Worm (Caenorhabditis elegans) whole organism, L4 larva: ENCODE measurements around the gene srh-293.

Experiments used
- Y75B8A.6 ChIP-seq: fragments of 200-800 bp; sonication (Bioruptor generic); IDR thresholded peaks from 2 replicates; pipeline ENCODE4 v1.3.6; 2022; ENCODE audit warnings: missing genetic modification reagents, missing genetic modification characterization, missing compliant biosample characterization
- daf-19 ChIP-seq: fragments of 200-800 bp; sonication (Bioruptor generic); conservative IDR thresholded peaks from 2 replicates; pipeline ENCODE4 v1.3.6; 2022; ENCODE audit warnings: missing genetic modification characterization, missing compliant biosample characterization
- hlh-30 ChIP-seq: sonication (generic microtip); optimal IDR thresholded peaks from 2 replicates; lab custom pipeline; 2017; ENCODE audit warnings: antibody characterized with exemption, mild to moderate bottlenecking, missing genetic modification characterization, missing compliant biosample characterization; ENCODE audit not compliant: insufficient read depth
- lin-13 ChIP-seq: fragments of 150-350 bp; optimal IDR thresholded peaks from 2 replicates; lab custom pipeline; 2014; ENCODE audit warnings: missing biosample characterization, missing genetic modification reagents, missing genetic modification characterization
- lsy-2 ChIP-seq, 2 experiments: fragments of 150-350 bp in 1 of 2; sonication (generic microtip) in 1 of 2; optimal IDR thresholded peaks; 2 replicates each; lab custom pipeline; 2014 to 2017; ENCODE audit warnings: missing biosample characterization in 2 of 2, missing genetic modification characterization in 2 of 2
- mdt-29 ChIP-seq: fragments of 200-800 bp; sonication (Bioruptor generic); IDR thresholded peaks from 2 replicates; pipeline ENCODE4 v1.3.6; 2022; ENCODE audit warnings: missing genetic modification reagents, missing genetic modification characterization, missing compliant biosample characterization
- nhr-10 ChIP-seq: fragments of 150-350 bp; optimal IDR thresholded peaks from 2 replicates; lab custom pipeline; 2014; ENCODE audit warnings: missing biosample characterization, missing genetic modification characterization
- nhr-28 ChIP-seq: fragments of 150-350 bp; optimal IDR thresholded peaks from 2 replicates; lab custom pipeline; 2014; ENCODE audit warnings: missing biosample characterization, missing genetic modification characterization
- snpc-4 ChIP-seq: fragments of 150-350 bp; optimal IDR thresholded peaks from 2 replicates; lab custom pipeline; 2014; ENCODE audit warnings: missing biosample characterization, missing genetic modification characterization
- tag-97 ChIP-seq: fragments of 200-800 bp; sonication (Bioruptor generic); IDR thresholded peaks from 2 replicates; pipeline ENCODE4 v1.3.6; 2022; ENCODE audit warnings: missing genetic modification characterization, missing compliant biosample characterization
- zag-1 ChIP-seq: fragments of 150-350 bp; optimal IDR thresholded peaks from 2 replicates; lab custom pipeline; 2014; ENCODE audit warnings: missing biosample characterization, missing genetic modification characterization
- ztf-11 ChIP-seq: fragments of 150-350 bp; optimal IDR thresholded peaks from 2 replicates; lab custom pipeline; 2014; ENCODE audit warnings: missing biosample characterization, missing genetic modification characterization

- TF ChIP-seq lsy-2 (tag; optimal IDR thresholded peaks at IDR 0.05; lab: Kevin White, UChicago): no peak
- TF ChIP-seq zag-1 (tag; lab: Kevin White, UChicago): no peak
- TF ChIP-seq daf-19 (GFP tag; lab: Robert Waterston, UW): no peak
- TF ChIP-seq tag-97 (GFP tag; lab: Robert Waterston, UW): no peak
- TF ChIP-seq nhr-28 (tag; lab: Kevin White, UChicago): no peak
- TF ChIP-seq mdt-29: no peak
- no peak for TF ChIP-seq Y75B8A.6 (GFP tag; lab: Robert Waterston, UW)
- no peak for TF ChIP-seq hlh-30 (tag; lab: Kevin White, UChicago)
- TF ChIP-seq ztf-11 (tag; lab: Kevin White, UChicago): no peak
- TF ChIP-seq lin-13 (GFP tag; lab: Kevin White, UChicago): no peak
- no peak for TF ChIP-seq snpc-4 (tag; lab: Kevin White, UChicago)
- no peak for TF ChIP-seq nhr-10 (tag; lab: Kevin White, UChicago)
Observed at ce11 chrV:15841095-15841494, 24.8 kb upstream of the srh-293 start, which contains the start of gene srh-149.
